Worm (Caenorhabditis elegans) whole organism, midembryonic: ENCODE results near the gene eef-1A.2.
A peak's percentile ranks its signal among the peaks of the same experiment; 100 is the strongest.

ENCODE experiments used
- T22C8.4 ChIP-seq: fragments of 200-800 bp; sonication (Bioruptor generic); IDR thresholded peaks from 2 replicates; pipeline ENCODE4 v1.3.6; 2022; ENCODE audit warnings: missing genetic modification characterization, missing compliant biosample characterization
- cog-1 ChIP-seq: sonication (generic microtip); optimal IDR thresholded peaks from 2 replicates; lab custom pipeline; 2016; ENCODE audit warnings: missing genetic modification characterization, missing compliant biosample characterization
- flt-1 ChIP-seq: fragments of 200-800 bp; sonication (Bioruptor generic); IDR thresholded peaks from 2 replicates; pipeline ENCODE4 v1.3.6; 2022; ENCODE audit warnings: missing genetic modification characterization, missing compliant biosample characterization
- klf-2 ChIP-seq: fragments of 200-800 bp; sonication (Bioruptor generic); conservative IDR thresholded peaks from 2 replicates; pipeline ENCODE4 v1.3.6; 2022; ENCODE audit warnings: missing genetic modification reagents, missing genetic modification characterization, missing compliant biosample characterization
- med-1 ChIP-seq: sonication (generic microtip); optimal IDR thresholded peaks from 2 replicates; lab custom pipeline; 2017; ENCODE audit warnings: missing genetic modification characterization, mild to moderate bottlenecking, missing compliant biosample characterization, antibody characterized with exemption, missing genetic modification reagents; ENCODE audit not compliant: insufficient read depth
- ref-1 ChIP-seq: fragments of 200-800 bp; sonication (Bioruptor generic); conservative IDR thresholded peaks from 2 replicates; pipeline ENCODE4 v1.3.6; 2022; ENCODE audit warnings: missing genetic modification reagents, missing genetic modification characterization, missing compliant biosample characterization
- tab-1 ChIP-seq: fragments of 200-800 bp; sonication (Bioruptor generic); IDR thresholded peaks from 2 replicates; pipeline ENCODE4 v1.3.6; 2022; ENCODE audit warnings: missing genetic modification characterization, missing compliant biosample characterization
- ztf-23 ChIP-seq: fragments of 200-800 bp; sonication (Bioruptor generic); IDR thresholded peaks from 2 replicates; pipeline ENCODE4 v1.3.6; 2022; ENCODE audit warnings: missing genetic modification reagents, missing genetic modification characterization, missing compliant biosample characterization
- ztf-29 ChIP-seq: fragments of 200-800 bp; sonication (Bioruptor generic); IDR thresholded peaks from 2 replicates; pipeline ENCODE4 v1.3.6; 2022; ENCODE audit warnings: missing genetic modification reagents, missing genetic modification characterization, missing compliant biosample characterization

Gene eef-1A.2

ce11 chrX:7793377-7794041 lies 29.9 kb upstream of the eef-1A.2 start, which contains the start of gene ZK154.6:
Gene ZK154.6, minus strand, starts transcription at chrX:7793563.
- no peak for TF ChIP-seq cog-1 (tag; lab: Kevin White, UChicago)
- peak; percentile 59 for TF ChIP-seq T22C8.4 (GFP tag; lab: Robert Waterston, UW)
- TF ChIP-seq flt-1 (GFP tag; lab: Robert Waterston, UW): no peak

ce11 chrX:7794306-7794743 lies 29.1 kb upstream of the eef-1A.2 start:
- TF ChIP-seq T22C8.4 (GFP tag; lab: Robert Waterston, UW) (0 out of 2 replicates have a peak, but pooled peaks have one; percentile 42), tab-1 (GFP tag; lab: Robert Waterston, UW) (peak; percentile 62), ztf-23 (GFP tag; lab: Robert Waterston, UW) (peak; percentile 75), ref-1 (GFP tag; lab: Robert Waterston, UW) (0 out of 2 replicates have a peak, but pooled peaks have one; percentile 12), ztf-29 (GFP tag; lab: Robert Waterston, UW) (no peak), cog-1 (tag; lab: Kevin White, UChicago) (no peak), klf-2 (GFP tag; lab: Robert Waterston, UW) (0 out of 2 replicates have a peak, but pooled peaks have one; percentile 8), flt-1 (GFP tag; lab: Robert Waterston, UW) (peak; percentile 68; the same call in 1 of the 2 replicates), med-1 (GFP tag; lab: Kevin White, UChicago) (no peak)

- no peak for TF ChIP-seq med-1 (GFP tag; lab: Kevin White, UChicago)
- TF ChIP-seq ztf-23 (GFP tag; lab: Robert Waterston, UW): 0 out of 2 replicates have a peak, but pooled peaks have one; percentile 16
- TF ChIP-seq cog-1 (tag; lab: Kevin White, UChicago): peak; percentile 9
- no peak for TF ChIP-seq T22C8.4 (GFP tag; lab: Robert Waterston, UW)
These were observed 25.0 kb upstream of the eef-1A.2 start, which contains the start of gene adm-4 for ce11 chrX:7798248-7799020. Gene adm-4, minus strand, starts transcription at chrX:7798298.

- TF ChIP-seq ref-1 (GFP tag; lab: Robert Waterston, UW) (no peak), T22C8.4 (GFP tag; lab: Robert Waterston, UW) (no peak), cog-1 (tag; lab: Kevin White, UChicago) (no peak), klf-2 (GFP tag; lab: Robert Waterston, UW) (no peak), med-1 (GFP tag; lab: Kevin White, UChicago) (no peak), flt-1 (GFP tag; lab: Robert Waterston, UW) (no peak), ztf-29 (GFP tag; lab: Robert Waterston, UW) (no peak), ztf-23 (GFP tag; lab: Robert Waterston, UW) (no peak), tab-1 (GFP tag; lab: Robert Waterston, UW) (no peak)
These were observed 23.8 kb upstream of the eef-1A.2 start, which contains the start of gene gpx-7 for ce11 chrX:7799680-7800079. Gene gpx-7, minus strand, starts transcription at chrX:7799780.

ce11 chrX:7800370-7800769 lies 23.1 kb upstream of the eef-1A.2 start:
- TF ChIP-seq klf-2 (GFP tag; lab: Robert Waterston, UW): no peak
- TF ChIP-seq ref-1 (GFP tag; lab: Robert Waterston, UW): no peak
- TF ChIP-seq cog-1 (tag; lab: Kevin White, UChicago): no peak
- TF ChIP-seq T22C8.4 (GFP tag; lab: Robert Waterston, UW): no peak
- TF ChIP-seq flt-1 (GFP tag; lab: Robert Waterston, UW): no peak
- no peak for TF ChIP-seq med-1 (GFP tag; lab: Kevin White, UChicago)
- TF ChIP-seq ztf-23 (GFP tag; lab: Robert Waterston, UW): no peak
- TF ChIP-seq tab-1 (GFP tag; lab: Robert Waterston, UW): no peak
- no peak for TF ChIP-seq ztf-29 (GFP tag; lab: Robert Waterston, UW)

ce11 chrX:7808388-7808787 lies 15.1 kb upstream of the eef-1A.2 start:
- no peak for TF ChIP-seq klf-2 (GFP tag; lab: Robert Waterston, UW)
- no peak for TF ChIP-seq flt-1 (GFP tag; lab: Robert Waterston, UW)
- no peak for TF ChIP-seq ref-1 (GFP tag; lab: Robert Waterston, UW)
- no peak for TF ChIP-seq ztf-29 (GFP tag; lab: Robert Waterston, UW)
- no peak for TF ChIP-seq T22C8.4 (GFP tag; lab: Robert Waterston, UW)
- no peak for TF ChIP-seq med-1 (GFP tag; lab: Kevin White, UChicago)
- no peak for TF ChIP-seq cog-1 (tag; lab: Kevin White, UChicago)
- TF ChIP-seq ztf-23 (GFP tag; lab: Robert Waterston, UW): no peak
- no peak for TF ChIP-seq tab-1 (GFP tag; lab: Robert Waterston, UW)

ce11 chrX:7809352-7810196 lies 13.9 kb upstream of the eef-1A.2 start:
- TF ChIP-seq ztf-23 (GFP tag; lab: Robert Waterston, UW): peak; percentile 74
- no peak for TF ChIP-seq med-1 (GFP tag; lab: Kevin White, UChicago)
- TF ChIP-seq tab-1 (GFP tag; lab: Robert Waterston, UW): no peak
- TF ChIP-seq flt-1 (GFP tag; lab: Robert Waterston, UW): peak; percentile 70; the same call in 1 of the 2 replicates
- peak; percentile 75 for TF ChIP-seq cog-1 (tag; lab: Kevin White, UChicago)
- TF ChIP-seq ref-1 (GFP tag; lab: Robert Waterston, UW): no peak

ce11 chrX:7810991-7811390 lies 12.5 kb upstream of the eef-1A.2 start:
- no peak for TF ChIP-seq med-1 (GFP tag; lab: Kevin White, UChicago)
- TF ChIP-seq ztf-23 (GFP tag; lab: Robert Waterston, UW): no peak
- no peak for TF ChIP-seq flt-1 (GFP tag; lab: Robert Waterston, UW)
- no peak for TF ChIP-seq ztf-29 (GFP tag; lab: Robert Waterston, UW)
- no peak for TF ChIP-seq cog-1 (tag; lab: Kevin White, UChicago)
- no peak for TF ChIP-seq tab-1 (GFP tag; lab: Robert Waterston, UW)
- no peak for TF ChIP-seq T22C8.4 (GFP tag; lab: Robert Waterston, UW)
- no peak for TF ChIP-seq klf-2 (GFP tag; lab: Robert Waterston, UW)
- no peak for TF ChIP-seq ref-1 (GFP tag; lab: Robert Waterston, UW)
